Worm (Caenorhabditis elegans): ENCODE data around the gene T28A11.16.

DNA sequence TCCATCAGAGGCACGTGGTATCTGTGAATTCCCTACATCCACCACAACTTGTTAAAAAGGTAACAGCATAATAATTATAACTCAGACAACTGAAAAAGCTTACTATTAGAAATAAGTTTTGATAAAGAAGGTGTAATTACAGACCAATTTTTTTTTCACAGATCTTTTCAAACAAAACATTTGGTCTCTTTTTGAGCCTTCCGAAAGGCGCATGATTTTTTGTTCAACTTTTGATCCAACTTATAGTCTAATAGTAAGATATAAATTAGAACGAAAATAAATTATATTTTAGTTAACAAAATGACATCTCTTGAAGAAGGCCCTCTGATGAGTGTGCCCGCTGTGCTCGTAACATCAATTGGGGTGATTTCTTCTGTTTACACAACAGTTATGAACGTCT, 49.2 kb upstream of the T28A11.16 start, which contains the start of gene srbc-3:
- TF ChIP-seq ceh-44 (GFP tag; IDR thresholded peaks at IDR 0.05), result no peak
- TF ChIP-seq unc-62 (GFP tag; optimal IDR thresholded peaks at IDR 0.05 in 1 of 2), result peak in 1 of 2 experiments; percentile 67
- no peak for TF ChIP-seq unc-62 (tag; optimal IDR thresholded peaks at IDR 0.05)
- no peak for TF ChIP-seq dpl-1 (GFP tag; optimal IDR thresholded peaks at IDR 0.05)
- no peak for TF ChIP-seq saeg-2 (GFP tag; IDR thresholded peaks at IDR 0.05)
- TF ChIP-seq unc-39 (tag; optimal IDR thresholded peaks at IDR 0.05), result no peak
- no peak for TF ChIP-seq ztf-11 (tag; optimal IDR thresholded peaks at IDR 0.05)
- TF ChIP-seq ces-1 (GFP tag; optimal IDR thresholded peaks at IDR 0.05), result no peak
- no peak for TF ChIP-seq lin-29 (GFP tag; IDR thresholded peaks at IDR 0.05)
- no peak for TF ChIP-seq hlh-11 (tag; optimal IDR thresholded peaks at IDR 0.05)
- TF ChIP-seq mep-1 (tag; optimal IDR thresholded peaks at IDR 0.05), result no peak
- TF ChIP-seq snpc-4 (tag; optimal IDR thresholded peaks at IDR 0.05), result no peak
